Worm (Caenorhabditis elegans) whole organism, early embryonic: Measurements from ENCODE around the gene fbxa-6.

Experiments used
- ama-1 ChIP-seq: fragments of 150-350 bp; optimal IDR thresholded peaks from 2 replicates; lab custom pipeline; 2014
- flt-1 ChIP-seq: fragments of 200-800 bp; sonication (Bioruptor generic); IDR thresholded peaks from 2 replicates; pipeline ENCODE4 v1.3.6; 2022; ENCODE audit warnings: missing genetic modification characterization, missing compliant biosample characterization
- sea-1 ChIP-seq: fragments of 200-800 bp; sonication (Bioruptor generic); conservative IDR thresholded peaks from 2 replicates; pipeline ENCODE4 v1.3.6; 2022; ENCODE audit warnings: missing genetic modification characterization, missing compliant biosample characterization

DNA sequence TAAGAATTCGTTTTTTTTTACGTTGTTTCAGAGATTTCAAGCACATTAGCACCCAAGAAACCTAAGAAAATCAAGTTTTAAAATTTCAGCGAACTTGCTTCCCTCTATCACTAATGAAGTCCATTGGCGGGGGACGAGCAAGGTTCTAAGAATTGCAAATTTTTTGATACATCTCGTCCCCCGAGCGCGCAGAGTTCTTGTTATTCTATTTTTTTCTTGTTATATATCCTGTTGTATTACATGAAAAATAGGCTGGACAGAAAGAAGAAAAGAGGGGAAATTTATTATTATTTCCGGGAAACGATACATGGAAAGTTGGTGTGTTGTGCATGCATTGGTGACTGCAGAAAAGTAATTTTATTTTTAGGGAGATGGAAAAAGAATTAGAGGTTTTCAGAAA is 26.7 kb upstream of the fbxa-6 start:
- no peak for TF ChIP-seq sea-1 (GFP tag; lab: Robert Waterston, UW)
- TF ChIP-seq ama-1 (lab: Kevin White, UChicago) = no peak
- TF ChIP-seq flt-1 = no peak
